Worm (Caenorhabditis elegans): ENCODE results near the gene lin-23.

- TF ChIP-seq ama-1 (optimal IDR thresholded peaks at IDR 0.05) (no peak), tra-4 (tag; optimal IDR thresholded peaks at IDR 0.05) (no peak), sea-1 (GFP tag; conservative IDR thresholded peaks at IDR 0.05) (no peak), aly-1 (tag; optimal IDR thresholded peaks at IDR 0.05) (no peak), flt-1 (GFP tag; IDR thresholded peaks at IDR 0.05) (no peak)
Observed at ce11 chrII:6379038-6379563, 8.0 kb downstream of the lin-23 start.

Data from whole organism, early embryonic.